Fruit fly (Drosophila melanogaster): ENCODE data around the gene Spn28Da.

Gene Spn28Da

DNA sequence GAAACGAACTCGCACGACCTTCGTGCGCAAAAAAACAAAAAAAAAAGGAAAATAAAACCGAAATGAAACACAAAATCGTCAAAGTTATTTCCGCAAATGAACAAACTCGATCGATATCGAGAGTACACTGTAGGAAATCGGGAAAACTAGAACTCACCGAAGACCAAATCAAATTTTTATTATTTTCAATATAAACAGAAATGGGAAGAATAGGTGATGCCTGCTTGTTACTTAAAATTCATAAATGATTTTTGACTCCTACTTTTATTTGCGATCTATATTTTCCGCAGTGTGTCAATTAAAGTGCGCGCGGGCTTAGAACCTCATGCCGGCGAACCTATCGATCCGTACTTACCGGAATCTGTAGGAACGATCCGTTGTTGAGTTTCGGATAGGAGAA lies 13.3 kb downstream of the Spn28Da start (continued):
- TF ChIP-seq org-1 (GFP tag; optimal IDR thresholded peaks at IDR 0.05) (no peak), H15 (GFP tag; IDR thresholded peaks at IDR 0.05) (no peak), Atf3 (GFP tag; optimal IDR thresholded peaks at IDR 0.05) (no peak), CG3065 (GFP tag; optimal IDR thresholded peaks at IDR 0.05) (no peak), CG31441 (GFP tag; IDR thresholded peaks at IDR 0.05) (no peak), CG14860 (GFP tag; IDR thresholded peaks at IDR 0.05; ENCODE audit: partially characterized antibody) (no peak), nerfin-1 (tag; optimal IDR thresholded peaks at IDR 0.05) (no peak), CG13287 (GFP tag; IDR thresholded peaks at IDR 0.05; ENCODE audit: partially characterized antibody) (no peak), CG6765 (GFP tag; optimal IDR thresholded peaks at IDR 0.05) (no peak), D (optimal IDR thresholded peaks at IDR 0.05) (no peak), D (GFP tag; optimal IDR thresholded peaks at IDR 0.05) (no peak), TFAM (GFP tag; optimal IDR thresholded peaks at IDR 0.05) (no peak), CG1832 (GFP tag; optimal IDR thresholded peaks at IDR 0.05) (no peak), cas (GFP tag; IDR thresholded peaks at IDR 0.05) (no peak), ab (GFP tag; optimal IDR thresholded peaks at IDR 0.05) (no peak), sug (tag; optimal IDR thresholded peaks at IDR 0.05) (no peak), bsh (GFP tag; optimal IDR thresholded peaks at IDR 0.05) (peak in 1 of 2 experiments; percentile 10), HLHmδ (GFP tag; optimal IDR thresholded peaks at IDR 0.05) (no peak), CG12299 (tag; optimal IDR thresholded peaks at IDR 0.05) (no peak), lilli (GFP tag; optimal IDR thresholded peaks at IDR 0.05) (peak; percentile 38), CG9797 (GFP tag; optimal IDR thresholded peaks at IDR 0.05) (no peak), Hr51 (GFP tag; optimal IDR thresholded peaks at IDR 0.05) (no peak), fd102C (GFP tag; optimal IDR thresholded peaks at IDR 0.05) (no peak), Pdp1 (GFP tag; optimal IDR thresholded peaks at IDR 0.05) (no peak), onecut (GFP tag; IDR thresholded peaks at IDR 0.05) (0 out of 2 replicates have a peak, but pooled peaks have one; percentile 13), ttk (GFP tag; IDR thresholded peaks at IDR 0.05) (no peak), CG13775 (GFP tag; optimal IDR thresholded peaks at IDR 0.05) (no peak), CG6689 (GFP tag; IDR thresholded peaks at IDR 0.05) (peak; percentile 32; the same call in 1 of the 2 replicates), CG17802 (tag; optimal IDR thresholded peaks at IDR 0.05) (no peak), luna (GFP tag; optimal IDR thresholded peaks at IDR 0.05) (no peak), dmrt99B (tag; optimal IDR thresholded peaks at IDR 0.05) (no peak), CG3163 (GFP tag; optimal IDR thresholded peaks at IDR 0.05) (no peak), sens-2 (GFP tag; IDR thresholded peaks at IDR 0.05) (no peak), Sox100B (GFP tag; optimal IDR thresholded peaks at IDR 0.05) (no peak), Gug (GFP tag; IDR thresholded peaks at IDR 0.05) (no peak), Dip2 (GFP tag; IDR thresholded peaks at IDR 0.05) (no peak), Doc2 (GFP tag; IDR thresholded peaks at IDR 0.05) (no peak), CG31224 (GFP tag; IDR thresholded peaks at IDR 0.05) (no peak), Optix (GFP tag; IDR thresholded peaks at IDR 0.05) (no peak), Max (GFP tag; optimal IDR thresholded peaks at IDR 0.05) (no peak), sob (GFP tag; IDR thresholded peaks at IDR 0.05) (no peak)

DNA sequence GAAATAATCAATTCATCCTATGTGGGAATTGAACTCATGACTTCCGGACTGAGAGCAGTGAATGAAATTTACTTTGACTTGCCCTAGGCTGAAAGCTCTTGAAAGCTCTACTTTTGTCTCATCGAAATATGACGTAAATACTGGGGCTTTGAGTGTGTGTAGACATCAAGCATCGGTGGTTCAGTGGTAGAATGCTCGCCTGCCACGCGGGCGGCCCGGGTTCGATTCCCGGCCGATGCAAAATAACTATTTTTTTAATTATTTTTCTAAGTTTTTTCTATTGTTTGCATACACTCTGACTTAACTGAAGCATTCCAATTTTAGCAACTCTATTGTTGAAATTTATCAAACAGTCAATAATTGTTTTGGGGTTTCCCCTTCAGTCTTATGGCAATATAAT lies 16.2 kb downstream of the Spn28Da start:
- TF ChIP-seq CG12219 (GFP tag; optimal IDR thresholded peaks at IDR 0.05): no peak
- TF ChIP-seq grau (tag; optimal IDR thresholded peaks at IDR 0.05): no peak
- TF ChIP-seq run (tag; optimal IDR thresholded peaks at IDR 0.05): no peak
- TF ChIP-seq Dll (GFP tag; IDR thresholded peaks at IDR 0.05; ENCODE audit: partially characterized antibody): peak; percentile 61; the same call in 3 of the 4 replicates
- TF ChIP-seq unc-4 (GFP tag; IDR thresholded peaks at IDR 0.05; ENCODE audit: partially characterized antibody): peak; percentile 59
- peak; percentile 93 for TF ChIP-seq CG6791 (GFP tag; IDR thresholded peaks at IDR 0.05; ENCODE audit: partially characterized antibody)
- no peak for TF ChIP-seq CG12104 (GFP tag; optimal IDR thresholded peaks at IDR 0.05)
- TF ChIP-seq stc (GFP tag; IDR thresholded peaks at IDR 0.05): peak; percentile 50; the same call in 1 of the 2 replicates
- TF ChIP-seq Fer3 (tag; optimal IDR thresholded peaks at IDR 0.05): no peak
- TF ChIP-seq Scr (GFP tag; IDR thresholded peaks at IDR 0.05; ENCODE audit: partially characterized antibody): peak; percentile 70
- peak; percentile 93 for TF ChIP-seq ato (GFP tag; IDR thresholded peaks at IDR 0.05; ENCODE audit: partially characterized antibody)
- peak; percentile 92 for TF ChIP-seq tna (GFP tag; IDR thresholded peaks at IDR 0.05; ENCODE audit: partially characterized antibody)

All from whole organism, embryonic.